Fruit fly (Drosophila melanogaster): Measurements from ENCODE around the gene CG12516.

Gene CG12516

DNA sequence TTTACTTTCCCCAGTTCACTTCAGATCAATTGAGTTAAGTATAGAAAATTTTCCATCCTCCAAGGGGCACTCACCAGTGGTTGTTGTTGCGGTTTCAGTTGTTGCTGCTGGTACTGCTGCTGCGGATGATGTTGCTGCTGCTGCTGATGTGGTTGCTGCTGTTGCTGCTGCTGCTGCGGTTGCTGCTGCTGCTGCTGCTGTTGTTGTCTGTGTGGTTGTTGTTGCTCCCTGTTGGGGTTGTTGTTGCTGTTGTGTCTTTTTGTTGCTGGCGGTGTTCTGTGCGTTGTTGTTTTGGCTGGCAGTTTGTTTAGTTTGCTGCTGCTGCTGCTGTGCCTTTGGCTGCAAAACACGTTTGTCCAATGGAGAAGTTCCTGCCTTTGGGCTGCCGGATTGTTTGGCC, 21.0 kb upstream of the CG12516 start:
- TF ChIP-seq Pif1B (GFP tag; optimal IDR thresholded peaks at IDR 0.05), result no peak
- TF ChIP-seq CG12605 (GFP tag; IDR thresholded peaks at IDR 0.05), result no peak
- no peak for TF ChIP-seq CG34367 (tag; optimal IDR thresholded peaks at IDR 0.05)
- no peak for TF ChIP-seq CG9948 (tag; optimal IDR thresholded peaks at IDR 0.05)
- no peak for TF ChIP-seq fd96Ca (GFP tag; IDR thresholded peaks at IDR 0.05)
- TF ChIP-seq gl (tag; optimal IDR thresholded peaks at IDR 0.05), result no peak
- TF ChIP-seq CG15710 (tag; optimal IDR thresholded peaks at IDR 0.05), result no peak
- TF ChIP-seq D1 (tag; optimal IDR thresholded peaks at IDR 0.05), result no peak
- TF ChIP-seq CG10348 (GFP tag; IDR thresholded peaks at IDR 0.05), result no peak
- TF ChIP-seq EcR (GFP tag; optimal IDR thresholded peaks at IDR 0.05), result peak; percentile 16
- TF ChIP-seq Snoo (tag; optimal IDR thresholded peaks at IDR 0.05), result no peak
- TF ChIP-seq CG17806 (tag; optimal IDR thresholded peaks at IDR 0.05), result no peak
- TF ChIP-seq rn (GFP tag; IDR thresholded peaks at IDR 0.05), result no peak
- TF ChIP-seq Pif1A (GFP tag; optimal IDR thresholded peaks at IDR 0.05), result no peak
- TF ChIP-seq CG13204 (GFP tag; optimal IDR thresholded peaks at IDR 0.05), result peak; percentile 72
- TF ChIP-seq CG14655 (GFP tag; optimal IDR thresholded peaks at IDR 0.05), result no peak
- no peak for TF ChIP-seq CG8159 (tag; optimal IDR thresholded peaks at IDR 0.05)
- TF ChIP-seq CG8301 (tag; optimal IDR thresholded peaks at IDR 0.05), result no peak

- TF ChIP-seq D1 (tag; optimal IDR thresholded peaks at IDR 0.05), result no peak
- peak; percentile 0 for TF ChIP-seq Pif1B (GFP tag; optimal IDR thresholded peaks at IDR 0.05)
- no peak for TF ChIP-seq EcR (GFP tag; optimal IDR thresholded peaks at IDR 0.05)
- TF ChIP-seq CG34367 (tag; optimal IDR thresholded peaks at IDR 0.05), result no peak
These were observed 20.4 kb upstream of the CG12516 start for dm6 chr3R:28324834-28325233.

DNA sequence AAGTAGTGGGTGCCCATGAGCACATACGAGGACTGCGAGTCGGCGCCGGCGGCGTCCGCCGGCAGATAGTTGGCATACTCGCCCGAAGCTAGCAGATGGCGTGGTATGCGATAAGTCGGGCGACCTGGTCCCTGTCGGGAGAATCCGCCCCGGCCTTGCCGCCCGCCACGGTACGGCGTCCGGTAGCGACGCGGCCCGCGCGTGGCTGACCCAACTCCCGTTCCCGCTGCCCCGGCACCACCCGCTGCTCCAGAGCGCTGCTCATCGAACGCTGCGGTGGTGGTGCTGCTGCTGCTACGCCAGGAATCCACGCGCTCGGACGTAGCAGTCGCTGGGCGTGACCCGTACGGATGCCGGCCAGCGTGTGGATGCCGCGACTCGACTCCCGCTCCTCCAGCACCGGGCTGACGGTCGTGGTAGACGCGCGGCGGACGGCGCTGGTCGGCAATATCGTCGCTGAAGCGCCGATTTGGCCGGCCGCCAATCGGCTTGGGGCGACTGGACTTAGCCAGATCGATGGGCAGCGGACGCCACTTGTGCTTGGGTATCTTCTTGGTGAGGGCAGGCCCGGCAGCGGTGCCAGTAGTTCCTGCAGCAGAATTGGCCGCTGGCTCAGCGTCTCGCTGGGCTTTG, 19.4 kb upstream of the CG12516 start:
- TF ChIP-seq CG9948 (tag; optimal IDR thresholded peaks at IDR 0.05) (no peak), CG34367 (tag; optimal IDR thresholded peaks at IDR 0.05) (no peak), CG15710 (tag; optimal IDR thresholded peaks at IDR 0.05) (no peak), Pif1A (GFP tag; optimal IDR thresholded peaks at IDR 0.05) (no peak), CG8159 (tag; optimal IDR thresholded peaks at IDR 0.05) (no peak), fd96Ca (GFP tag; IDR thresholded peaks at IDR 0.05) (no peak)

DNA sequence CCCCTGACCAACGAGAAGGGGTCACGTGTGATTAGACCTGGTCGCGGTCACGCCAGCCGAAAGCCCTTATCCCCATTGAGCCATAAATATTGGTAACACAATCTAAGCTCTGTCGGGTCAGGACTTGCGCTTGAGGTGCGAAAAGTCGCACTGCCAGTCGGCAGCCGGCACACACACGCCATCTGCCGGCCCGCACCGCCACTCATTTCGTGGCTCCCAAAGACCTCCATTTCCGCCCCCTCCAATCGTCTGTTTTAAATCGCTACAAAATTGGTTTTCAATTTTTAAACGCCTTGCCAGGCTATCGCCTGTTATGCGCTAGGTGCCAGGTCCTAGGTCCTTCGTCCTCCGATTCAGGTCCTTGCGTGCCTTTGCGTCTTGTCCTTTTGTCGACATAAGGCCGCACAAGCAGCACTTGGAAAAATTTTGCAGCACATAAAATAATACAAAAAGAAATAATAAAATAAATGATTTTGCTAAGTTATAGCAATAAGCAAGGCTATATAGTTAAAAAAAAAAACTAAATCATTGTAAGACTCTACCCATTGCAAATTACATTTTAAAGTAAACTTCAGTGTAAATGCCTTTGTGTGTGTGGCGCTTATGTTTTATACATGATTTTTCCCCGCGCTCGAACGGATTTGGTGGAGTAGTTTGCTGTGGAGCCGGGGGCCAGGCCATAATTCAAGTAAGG, 12.9 kb upstream of the CG12516 start:
- TF ChIP-seq rn (GFP tag; IDR thresholded peaks at IDR 0.05) (no peak), EcR (GFP tag; optimal IDR thresholded peaks at IDR 0.05) (no peak), CG34367 (tag; optimal IDR thresholded peaks at IDR 0.05) (no peak), D1 (tag; optimal IDR thresholded peaks at IDR 0.05) (no peak), CG17806 (tag; optimal IDR thresholded peaks at IDR 0.05) (peak; percentile 59), CG4496 (GFP tag; IDR thresholded peaks at IDR 0.05) (no peak), Ets98B (GFP tag; IDR thresholded peaks at IDR 0.05) (no peak), CG9948 (tag; optimal IDR thresholded peaks at IDR 0.05) (peak; percentile 2), CG8159 (tag; optimal IDR thresholded peaks at IDR 0.05) (peak; percentile 52)

DNA sequence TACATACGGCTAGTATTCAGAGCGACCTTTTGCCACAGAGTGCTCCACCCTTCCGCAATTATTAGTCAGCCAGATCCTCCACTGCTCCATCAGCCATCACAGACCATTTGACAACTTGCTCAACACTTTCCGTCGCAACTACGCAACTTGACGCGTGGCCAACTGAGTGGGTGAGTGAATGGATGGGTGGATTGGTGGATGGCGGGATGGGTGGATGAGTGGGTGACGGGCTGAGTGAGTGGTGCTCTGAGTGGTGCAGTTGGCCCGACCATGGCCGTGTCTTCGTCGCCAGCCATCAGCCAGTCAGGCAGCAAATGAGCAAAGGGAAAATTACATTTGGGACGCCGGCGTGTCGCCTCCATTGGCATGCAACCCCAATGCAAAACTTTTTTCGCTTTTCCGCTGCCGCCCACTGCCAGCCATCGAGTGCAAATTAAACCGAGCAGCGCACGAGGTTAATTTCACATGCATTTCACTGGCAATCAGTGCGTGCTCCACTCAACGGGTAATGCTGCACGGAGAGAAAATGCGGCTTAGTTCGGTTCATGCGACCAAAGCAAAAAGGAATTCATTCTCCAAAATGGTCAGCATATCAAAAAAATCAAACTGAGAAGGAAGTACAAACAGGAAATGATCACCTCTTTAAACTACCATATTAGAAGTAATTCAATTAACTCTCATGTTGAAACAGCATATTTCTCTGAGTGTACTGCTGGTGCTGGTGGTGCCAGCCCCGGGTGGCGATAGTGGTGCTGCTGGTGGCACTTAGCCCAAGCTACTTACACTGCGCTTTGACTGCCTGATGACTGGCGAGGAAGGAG, 3.7 kb upstream of the CG12516 start:
- TF ChIP-seq CG8159 (tag; optimal IDR thresholded peaks at IDR 0.05) (peak; percentile 7), CG32121 (GFP tag; IDR thresholded peaks at IDR 0.05) (0 out of 2 replicates have a peak, but pooled peaks have one; percentile 31), fd96Ca (GFP tag; IDR thresholded peaks at IDR 0.05) (0 out of 3 replicates have a peak, but pooled peaks have one; percentile 44), gl (tag; optimal IDR thresholded peaks at IDR 0.05) (no peak), EcR (GFP tag; optimal IDR thresholded peaks at IDR 0.05) (no peak), CG34367 (tag; optimal IDR thresholded peaks at IDR 0.05) (no peak), Ets98B (GFP tag; IDR thresholded peaks at IDR 0.05) (0 out of 2 replicates have a peak, but pooled peaks have one; percentile 28), CG9948 (tag; optimal IDR thresholded peaks at IDR 0.05) (no peak), Pif1B (GFP tag; optimal IDR thresholded peaks at IDR 0.05) (no peak), CG13204 (GFP tag; optimal IDR thresholded peaks at IDR 0.05) (no peak), Pif1A (GFP tag; optimal IDR thresholded peaks at IDR 0.05) (peak; percentile 17), CG8301 (tag; optimal IDR thresholded peaks at IDR 0.05) (peak; percentile 35), CG14655 (GFP tag; optimal IDR thresholded peaks at IDR 0.05) (peak; percentile 45), D1 (tag; optimal IDR thresholded peaks at IDR 0.05) (no peak), CG4496 (GFP tag; IDR thresholded peaks at IDR 0.05) (no peak), CG10348 (GFP tag; IDR thresholded peaks at IDR 0.05) (no peak), rn (GFP tag; IDR thresholded peaks at IDR 0.05) (no peak), Snoo (tag; optimal IDR thresholded peaks at IDR 0.05) (no peak), CG12605 (GFP tag; IDR thresholded peaks at IDR 0.05) (no peak), CG15710 (tag; optimal IDR thresholded peaks at IDR 0.05) (no peak), CG17806 (tag; optimal IDR thresholded peaks at IDR 0.05) (peak; percentile 0)

- 0 out of 3 replicates have a peak, but pooled peaks have one; percentile 20 for TF ChIP-seq CG4496 (GFP tag; IDR thresholded peaks at IDR 0.05)
- TF ChIP-seq Pif1B (GFP tag; optimal IDR thresholded peaks at IDR 0.05), result no peak
- TF ChIP-seq CG17806 (tag; optimal IDR thresholded peaks at IDR 0.05), result no peak
These were observed 1.6 kb upstream of the CG12516 start for dm6 chr3R:28305959-28306358.

Data from whole organism, pupa.